Worm (Caenorhabditis elegans) whole organism, mixed stage, embryonic: ENCODE results near the gene ZK809.8.

ENCODE experiments used
- blmp-1 ChIP-seq: fragments of 150-350 bp; optimal IDR thresholded peaks from 2 replicates; lab custom pipeline; 2014; ENCODE audit warnings: missing biosample characterization, missing genetic modification characterization
- hlh-1 ChIP-seq: fragments of 150-350 bp; optimal IDR thresholded peaks from 2 replicates; lab custom pipeline; 2014; ENCODE audit warnings: missing biosample characterization, missing genetic modification reagents, missing genetic modification characterization
- lsy-2 ChIP-seq: fragments of 150-350 bp; optimal IDR thresholded peaks from 2 replicates; lab custom pipeline; 2014; ENCODE audit warnings: missing biosample characterization, missing genetic modification characterization
- nhr-12 ChIP-seq: fragments of 150-350 bp; optimal IDR thresholded peaks from 2 replicates; lab custom pipeline; 2014; ENCODE audit warnings: missing biosample characterization, missing genetic modification characterization
- nhr-237 ChIP-seq: fragments of 150-350 bp; optimal IDR thresholded peaks from 2 replicates; lab custom pipeline; 2014; ENCODE audit warnings: missing biosample characterization, missing genetic modification characterization
- nhr-28 ChIP-seq: fragments of 150-350 bp; optimal IDR thresholded peaks from 2 replicates; lab custom pipeline; 2014; ENCODE audit warnings: missing biosample characterization, missing genetic modification characterization
- pha-4 ChIP-seq: fragments of 150-350 bp; optimal IDR thresholded peaks from 2 replicates; lab custom pipeline; 2018; ENCODE audit warnings: missing biosample characterization, missing genetic modification reagents, missing genetic modification characterization
- unc-120 ChIP-seq: sonication (generic microtip); optimal IDR thresholded peaks from 2 replicates; lab custom pipeline; 2017; ENCODE audit warnings: missing genetic modification characterization, missing compliant biosample characterization; ENCODE audit not compliant: poor library complexity, severe bottlenecking
- unc-62 ChIP-seq: fragments of 150-350 bp; optimal IDR thresholded peaks from 2 replicates; lab custom pipeline; 2014; ENCODE audit warnings: missing biosample characterization, missing genetic modification reagents, missing genetic modification characterization
- zip-8 ChIP-seq: fragments of 150-350 bp; optimal IDR thresholded peaks from 2 replicates; lab custom pipeline; 2014; ENCODE audit warnings: missing biosample characterization, missing genetic modification characterization
- ztf-11 ChIP-seq: fragments of 150-350 bp; optimal IDR thresholded peaks from 2 replicates; lab custom pipeline; 2014; ENCODE audit warnings: missing biosample characterization, missing genetic modification characterization

DNA sequence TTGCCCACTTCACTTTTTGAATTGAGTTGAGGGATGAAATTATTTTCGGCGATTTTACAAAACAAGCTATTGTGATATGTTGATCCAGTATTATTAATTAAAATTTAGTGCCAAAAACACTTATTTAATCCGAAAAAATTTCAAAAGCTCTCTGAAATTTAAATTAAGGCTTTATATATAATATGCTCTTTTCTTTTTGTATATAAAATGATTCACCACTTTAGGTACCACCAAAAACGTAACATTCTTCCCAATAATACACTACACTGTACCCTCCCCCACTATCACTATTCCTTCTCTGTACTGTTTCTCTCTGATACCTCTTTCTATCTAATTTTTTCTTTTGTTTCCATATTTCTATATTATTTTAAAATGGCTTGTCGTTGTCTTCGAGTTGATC lies 5.0 kb downstream of the ZK809.8 start, which contains the start of gene prx-2:
- no peak for TF ChIP-seq lsy-2 (tag; lab: Kevin White, UChicago)
- TF ChIP-seq unc-120: no peak
- no peak for TF ChIP-seq unc-62 (GFP tag; lab: Kevin White, UChicago)
- TF ChIP-seq pha-4: no peak
- TF ChIP-seq nhr-28: no peak
- no peak for TF ChIP-seq nhr-237 (tag; lab: Kevin White, UChicago)
- TF ChIP-seq nhr-12: no peak
- TF ChIP-seq blmp-1: no peak
- no peak for TF ChIP-seq ztf-11 (tag; lab: Kevin White, UChicago)
- no peak for TF ChIP-seq hlh-1 (tag; lab: Kevin White, UChicago)
- no peak for TF ChIP-seq zip-8 (tag; lab: Kevin White, UChicago)
